Fruit fly (Drosophila melanogaster) whole organism, embryonic: ENCODE results near the gene Obp93a.

Experiments
- Aef1 ChIP-seq: fragments of 200-800 bp; sonication (Bioruptor generic); IDR thresholded peaks from 3 replicates; pipeline ENCODE4 v1.3.6; 2022; ENCODE audit warnings: missing biosample characterization, missing genetic modification characterization
- Asciz ChIP-seq: fragments of 200-800 bp; sonication (Bioruptor generic); optimal IDR thresholded peaks from 2 replicates; lab custom pipeline; 2017; ENCODE audit warnings: missing biosample characterization, mild to moderate bottlenecking, missing genetic modification characterization, missing genetic modification reagents
- Atf6 ChIP-seq: fragments of 200-800 bp; sonication (Bioruptor generic); IDR thresholded peaks from 2 replicates; pipeline ENCODE4 v1.3.6; 2022; ENCODE audit warnings: missing biosample characterization, missing genetic modification characterization
- CG10366 ChIP-seq: fragments of 200-800 bp; sonication (Bioruptor generic); IDR thresholded peaks from 2 replicates; pipeline ENCODE4 v1.3.6; 2022; ENCODE audit warnings: missing biosample characterization, missing genetic modification characterization
- CG11504 ChIP-seq: fragments of 200-800 bp; sonication (Bioruptor generic); optimal IDR thresholded peaks from 3 replicates; lab custom pipeline; 2019; ENCODE audit warnings: missing biosample characterization, mild to moderate bottlenecking, missing genetic modification characterization, moderate library complexity
- CG12071 ChIP-seq: fragments of 200-800 bp; sonication (Bioruptor generic); optimal IDR thresholded peaks from 3 replicates; lab custom pipeline; 2018; ENCODE audit warnings: missing biosample characterization, mild to moderate bottlenecking, missing genetic modification characterization
- CG13424 ChIP-seq: fragments of 200-800 bp; sonication (Bioruptor generic); optimal IDR thresholded peaks from 2 replicates; lab custom pipeline; 2019; ENCODE audit warnings: missing biosample characterization, mild to moderate bottlenecking, missing genetic modification characterization, moderate library complexity
- CG13624 ChIP-seq: fragments of 200-800 bp; sonication (Bioruptor generic); optimal IDR thresholded peaks from 2 replicates; lab custom pipeline; 2016; ENCODE audit warnings: missing biosample characterization, missing genetic modification characterization
- CG14014 ChIP-seq: fragments of 200-800 bp; sonication (Bioruptor generic); IDR thresholded peaks from 2 replicates; pipeline ENCODE4 v1.3.6; 2022; ENCODE audit warnings: missing biosample characterization, missing genetic modification characterization
- CG14860 ChIP-seq: fragments of 200-800 bp; sonication (Bioruptor generic); IDR thresholded peaks from 3 replicates; pipeline ENCODE4 v1.3.6; 2022; ENCODE audit warnings: missing biosample characterization, missing genetic modification characterization; ENCODE audit not compliant: partially characterized antibody
- CG1529 ChIP-seq: fragments of 200-800 bp; sonication (Bioruptor generic); optimal IDR thresholded peaks from 3 replicates; lab custom pipeline; 2018; ENCODE audit warnings: missing biosample characterization, missing genetic modification characterization
- CG1603 ChIP-seq: fragments of 200-800 bp; sonication (Bioruptor generic); optimal IDR thresholded peaks from 2 replicates; lab custom pipeline; 2019; ENCODE audit warnings: missing biosample characterization, mild to moderate bottlenecking, missing genetic modification characterization, moderate library complexity
- CG16863 ChIP-seq: fragments of 200-800 bp; sonication (Bioruptor generic); optimal IDR thresholded peaks from 3 replicates; lab custom pipeline; 2016; ENCODE audit warnings: missing biosample characterization, missing genetic modification characterization
- CG17802 ChIP-seq: fragments of 200-800 bp; sonication (Bioruptor generic); optimal IDR thresholded peaks from 2 replicates; lab custom pipeline; 2018; ENCODE audit warnings: missing biosample characterization, mild to moderate bottlenecking, missing genetic modification characterization, moderate library complexity
- CG17829 ChIP-seq: fragments of 200-800 bp; optimal IDR thresholded peaks from 2 replicates; lab custom pipeline; 2019; ENCODE audit warnings: missing biosample characterization, mild to moderate bottlenecking, missing genetic modification characterization, moderate library complexity
- CG2129 ChIP-seq: fragments of 200-800 bp; sonication (Bioruptor generic); IDR thresholded peaks from 2 replicates; pipeline ENCODE4 v1.3.6; 2022; ENCODE audit warnings: missing biosample characterization, missing genetic modification characterization; ENCODE audit not compliant: partially characterized antibody
- CG31441 ChIP-seq: fragments of 200-800 bp; sonication (Bioruptor generic); IDR thresholded peaks from 2 replicates; pipeline ENCODE4 v1.3.6; 2022; ENCODE audit warnings: missing biosample characterization, missing genetic modification characterization
- CG3163 ChIP-seq: fragments of 200-800 bp; sonication (Bioruptor generic); optimal IDR thresholded peaks from 3 replicates; lab custom pipeline; 2016; ENCODE audit warnings: missing biosample characterization, missing genetic modification characterization
- CG33213 ChIP-seq: fragments of 200-800 bp; sonication (Bioruptor generic); optimal IDR thresholded peaks from 3 replicates; lab custom pipeline; 2016; ENCODE audit warnings: missing biosample characterization, missing genetic modification characterization
- CG34376 ChIP-seq: fragments of 200-800 bp; sonication (Bioruptor generic); optimal IDR thresholded peaks from 2 replicates; lab custom pipeline; 2018; ENCODE audit warnings: missing biosample characterization, mild to moderate bottlenecking, missing genetic modification characterization
- CG6683 ChIP-seq: fragments of 200-800 bp; sonication (Bioruptor generic); optimal IDR thresholded peaks from 2 replicates; lab custom pipeline; 2017; ENCODE audit warnings: missing biosample characterization, mild to moderate bottlenecking, missing genetic modification characterization, missing genetic modification reagents
- Dfd ChIP-seq, 2 experiments: fragments of >200 bp; optimal IDR thresholded peaks; 2 replicates each; lab custom pipeline; 2017; ENCODE audit warnings: missing biosample characterization in 2 of 2, missing genetic modification characterization in 2 of 2
- Drgx ChIP-seq: fragments of 200-800 bp; sonication (Bioruptor generic); IDR thresholded peaks from 2 replicates; pipeline ENCODE4 v1.3.6; 2022; ENCODE audit warnings: missing biosample characterization, missing genetic modification characterization
- E2f1 ChIP-seq: fragments of 200-800 bp; sonication (Bioruptor generic); IDR thresholded peaks from 2 replicates; pipeline ENCODE4 v1.3.6; 2022; ENCODE audit warnings: missing biosample characterization, missing genetic modification characterization
- E2f2 ChIP-seq: fragments of 200-800 bp; sonication (Bioruptor generic); IDR thresholded peaks from 2 replicates; pipeline ENCODE4 v1.3.6; 2022; ENCODE audit warnings: missing biosample characterization, missing genetic modification characterization
- Eip74EF ChIP-seq, 2 experiments: fragments of 200-800 bp in 1 of 2; fragments of >200 bp in 1 of 2; sonication (Bioruptor generic) in 1 of 2; optimal IDR thresholded peaks; 2 replicates each; lab custom pipeline; 2017 to 2019; ENCODE audit warnings: missing biosample characterization in 2 of 2, missing genetic modification characterization in 2 of 2, mild to moderate bottlenecking in 1 of 2, moderate library complexity in 1 of 2
- Fer1 ChIP-seq: fragments of 200-800 bp; sonication (Bioruptor generic); optimal IDR thresholded peaks from 2 replicates; lab custom pipeline; 2017; ENCODE audit warnings: missing biosample characterization, mild to moderate bottlenecking, missing genetic modification characterization
- H15 ChIP-seq: fragments of 200-800 bp; sonication (Bioruptor generic); IDR thresholded peaks from 3 replicates; pipeline ENCODE4 v1.3.6; 2022; ENCODE audit warnings: missing biosample characterization, missing genetic modification characterization
- HLH54F ChIP-seq: fragments of 200-800 bp; sonication (Bioruptor generic); optimal IDR thresholded peaks from 3 replicates; lab custom pipeline; 2016; ENCODE audit warnings: missing biosample characterization, missing genetic modification characterization
- Med ChIP-seq: fragments of 200-800 bp; sonication (Bioruptor generic); peaks from one replicate; lab custom pipeline; 2016; ENCODE audit warnings: missing biosample characterization, missing genetic modification characterization, mild to moderate bottlenecking, inconsistent platforms, moderate library complexity
- NfI ChIP-seq: fragments of 200-800 bp; sonication (Bioruptor generic); optimal IDR thresholded peaks from 3 replicates; lab custom pipeline; 2018; ENCODE audit warnings: missing biosample characterization, mild to moderate bottlenecking, missing genetic modification characterization, moderate library complexity
- Pdp1 ChIP-seq, 2 experiments: fragments of 200-800 bp; sonication (Bioruptor generic); optimal IDR thresholded peaks; 3 replicates each; lab custom pipeline; 2016; ENCODE audit warnings: missing biosample characterization in 2 of 2, missing genetic modification characterization in 2 of 2, mild to moderate bottlenecking in 1 of 2, moderate library complexity in 1 of 2
- Stat92E ChIP-seq, 3 experiments: fragments of >200 bp in 2 of 3; fragments of 200-800 bp in 1 of 3; sonication (Bioruptor generic) in 1 of 3; optimal IDR thresholded peaks; 2 replicates each; lab custom pipeline; 2017 to 2019; ENCODE audit warnings: missing biosample characterization in 3 of 3, missing genetic modification characterization in 3 of 3, mild to moderate bottlenecking in 1 of 3, moderate library complexity in 1 of 3
- Xrp1 ChIP-seq: fragments of 200-800 bp; sonication (Bioruptor generic); IDR thresholded peaks from 2 replicates; pipeline ENCODE4 v1.3.6; 2022; ENCODE audit warnings: missing biosample characterization, missing genetic modification characterization
- YL-1 ChIP-seq: fragments of 200-800 bp; sonication (Bioruptor generic); optimal IDR thresholded peaks from 3 replicates; lab custom pipeline; 2017; ENCODE audit warnings: missing biosample characterization, mild to moderate bottlenecking, missing genetic modification characterization
- az2 ChIP-seq: fragments of 200-800 bp; sonication (Bioruptor generic); optimal IDR thresholded peaks from 3 replicates; lab custom pipeline; 2016; ENCODE audit warnings: missing biosample characterization, missing genetic modification characterization
- bab2 ChIP-seq: fragments of 200-800 bp; sonication (Bioruptor generic); optimal IDR thresholded peaks from 2 replicates; lab custom pipeline; 2016; ENCODE audit warnings: missing biosample characterization, missing genetic modification characterization
- bcd ChIP-seq: fragments of 200-800 bp; sonication (Bioruptor generic); optimal IDR thresholded peaks from 2 replicates; lab custom pipeline; 2017; ENCODE audit warnings: missing biosample characterization, mild to moderate bottlenecking, missing genetic modification characterization
- dysf ChIP-seq: fragments of 200-800 bp; sonication (Bioruptor generic); IDR thresholded peaks from 3 replicates; pipeline ENCODE4 v1.3.6; 2022; ENCODE audit warnings: missing biosample characterization, missing genetic modification characterization
- fd102C ChIP-seq: fragments of 200-800 bp; sonication (Bioruptor generic); optimal IDR thresholded peaks from 2 replicates; lab custom pipeline; 2018; ENCODE audit warnings: missing biosample characterization, mild to moderate bottlenecking, missing genetic modification characterization, moderate library complexity
- otp ChIP-seq: fragments of 200-800 bp; sonication (Bioruptor generic); IDR thresholded peaks from 3 replicates; pipeline ENCODE4, ENCODE4 v1.3.6; 2022; ENCODE audit warnings: missing biosample characterization, missing genetic modification characterization
- peb ChIP-seq: fragments of 200-800 bp; sonication (Bioruptor generic); IDR thresholded peaks from 2 replicates; pipeline ENCODE4 v1.3.6; 2022; ENCODE audit warnings: missing biosample characterization, missing genetic modification characterization
- pho ChIP-seq: fragments of 200-800 bp; sonication (Bioruptor generic); optimal IDR thresholded peaks from 2 replicates; lab custom pipeline; 2016; ENCODE audit warnings: missing biosample characterization, missing genetic modification characterization
- sens-2 ChIP-seq: fragments of 200-800 bp; sonication (Bioruptor generic); IDR thresholded peaks from 2 replicates; pipeline ENCODE4 v1.3.6; 2022; ENCODE audit warnings: missing biosample characterization, missing genetic modification characterization
- seq ChIP-seq: fragments of 200-800 bp; sonication (Bioruptor generic); IDR thresholded peaks from 2 replicates; pipeline ENCODE4 v1.3.6; 2022; ENCODE audit warnings: missing biosample characterization, missing genetic modification characterization
- sisA ChIP-seq: fragments of 200-800 bp; sonication (Bioruptor generic); IDR thresholded peaks from 2 replicates; pipeline ENCODE4 v1.3.6; 2022; ENCODE audit warnings: missing biosample characterization, missing genetic modification characterization
- sob ChIP-seq: fragments of 200-800 bp; sonication (Bioruptor generic); IDR thresholded peaks from 2 replicates; pipeline ENCODE4 v1.3.6; 2022; ENCODE audit warnings: missing biosample characterization, missing genetic modification characterization
- tap ChIP-seq: fragments of 200-800 bp; optimal IDR thresholded peaks from 3 replicates; lab custom pipeline; 2019; ENCODE audit warnings: missing biosample characterization, mild to moderate bottlenecking, missing genetic modification characterization, moderate library complexity
- z ChIP-seq: fragments of 200-800 bp; sonication (Bioruptor generic); IDR thresholded peaks from 3 replicates; pipeline ENCODE4 v1.3.6; 2022; ENCODE audit warnings: missing biosample characterization, missing genetic modification characterization

The Obp93a gene

DNA sequence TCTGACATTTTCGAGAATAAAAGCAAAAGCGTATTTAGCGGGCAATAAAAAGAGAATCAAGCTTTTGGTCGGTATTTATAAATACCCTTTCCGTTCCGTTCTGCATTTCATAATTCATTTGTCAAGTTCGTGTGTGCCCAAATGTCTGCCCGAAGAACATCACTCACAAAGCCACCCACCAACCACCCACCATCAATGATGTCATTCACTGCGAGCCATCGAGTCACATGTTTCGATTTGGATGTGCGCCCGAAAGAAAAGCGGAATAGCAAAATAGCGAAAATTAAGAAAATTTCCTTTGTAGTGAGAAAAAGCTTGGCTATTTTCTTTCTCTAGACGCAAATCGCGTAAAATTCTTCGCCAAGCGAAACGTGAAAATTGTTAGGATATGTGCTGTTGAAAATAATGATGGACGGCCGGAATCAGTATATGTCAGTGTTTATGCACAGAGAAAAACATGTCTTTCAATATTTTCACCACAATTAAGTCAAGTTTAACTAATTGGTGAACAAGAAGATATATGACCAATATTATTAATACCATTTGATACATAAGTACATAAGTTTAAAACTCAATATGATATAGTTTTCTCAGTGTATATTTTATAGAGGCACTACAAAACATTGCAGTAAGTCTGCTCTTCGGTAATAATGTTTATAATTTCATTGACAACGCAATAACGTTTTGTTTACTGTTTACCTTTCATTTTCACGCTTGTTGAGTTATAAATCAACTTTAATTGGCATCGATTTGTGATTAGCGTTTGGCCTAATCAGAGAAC lies 21.8 kb upstream of the Obp93a start (continued):
- TF ChIP-seq Xrp1 (GFP tag; lab: Robert Waterston, UW) (peak; percentile 56), fd102C (no peak), CG13424 (tag; lab: Kevin White, UChicago) (peak; percentile 53), bab2 (GFP tag; lab: Kevin White, UChicago) (peak; percentile 68), pho (GFP tag; lab: Kevin White, UChicago) (peak; percentile 62), peb (no peak), Drgx (GFP tag; lab: Robert Waterston, UW) (peak; percentile 58), E2f2 (GFP tag; lab: Robert Waterston, UW) (peak; percentile 35; the same call in 1 of the 2 replicates), sens-2 (GFP tag; lab: Robert Waterston, UW) (no peak), CG1529 (no peak), Fer1 (GFP tag; lab: Kevin White, UChicago) (peak; percentile 37), sob (GFP tag; lab: Robert Waterston, UW) (peak; percentile 71), CG17829 (peak; percentile 46), CG33213 (GFP tag; lab: Kevin White, UChicago) (no peak), YL-1 (GFP tag; lab: Kevin White, UChicago) (no peak), CG16863 (peak; percentile 6), tap (tag; lab: Kevin White, UChicago) (peak; percentile 44), CG14014 (GFP tag; lab: Robert Waterston, UW) (peak; percentile 81), H15 (GFP tag; lab: Robert Waterston, UW) (0 out of 3 replicates have a peak, but pooled peaks have one; percentile 34), E2f1 (GFP tag; lab: Robert Waterston, UW) (no peak), CG6683 (GFP tag; lab: Kevin White, UChicago) (peak; percentile 23), CG10366 (GFP tag; lab: Robert Waterston, UW) (peak; percentile 61), CG34376 (no peak), Aef1 (GFP tag; lab: Robert Waterston, UW) (peak; percentile 44; the same call in 1 of the 3 replicates), Eip74EF (GFP tag; optimal IDR thresholded peaks at IDR 0.05; lab: Kevin White, UChicago) (peak in 1 of 2 experiments; percentile 34), Atf6 (peak; percentile 63; the same call in 1 of the 2 replicates), CG3163 (GFP tag; lab: Kevin White, UChicago) (no peak), CG14860 (GFP tag; lab: Robert Waterston, UW) (no peak), Dfd (GFP tag; optimal IDR thresholded peaks at IDR 0.05; lab: Kevin White, UChicago) (no peak), otp (0 out of 3 replicates have a peak, but pooled peaks have one; percentile 7), seq (GFP tag; lab: Robert Waterston, UW) (peak; percentile 65), CG12071 (GFP tag; lab: Kevin White, UChicago) (peak; percentile 50), HLH54F (GFP tag; lab: Kevin White, UChicago) (peak; percentile 25), CG11504 (tag; lab: Kevin White, UChicago) (peak; percentile 65), CG1603 (tag; lab: Kevin White, UChicago) (peak; percentile 49), sisA (peak; percentile 52), bcd (GFP tag; lab: Kevin White, UChicago) (peak; percentile 36), z (GFP tag; lab: Robert Waterston, UW) (no peak), NfI (GFP tag; lab: Kevin White, UChicago) (peak; percentile 47), CG13624 (peak; percentile 60), dysf (GFP tag; lab: Robert Waterston, UW) (peak; percentile 60), CG17802 (no peak), Stat92E (GFP tag; optimal IDR thresholded peaks at IDR 0.05; lab: Kevin White, UChicago) (no peak), Pdp1 (GFP tag; optimal IDR thresholded peaks at IDR 0.05; lab: Kevin White, UChicago) (peak; percentile 2 to 55), Asciz (GFP tag; lab: Kevin White, UChicago) (peak; percentile 42), az2 (peak; percentile 37), CG31441 (peak; percentile 56), Med (GFP tag; lab: Kevin White, UChicago) (peak; percentile 90), CG2129 (GFP tag; lab: Robert Waterston, UW) (no peak)
